Fruit fly (Drosophila melanogaster): ENCODE data around the gene Rop.

The Rop gene

dm6 chr3L:4169957-4170651 is 31.3 kb upstream of the Rop start, which contains the start of gene Ero1L (continued):
- TF ChIP-seq vnd (GFP tag; IDR thresholded peaks at IDR 0.05; ENCODE audit: partially characterized antibody) (no peak), nerfin-2 (GFP tag; IDR thresholded peaks at IDR 0.05; ENCODE audit: partially characterized antibody) (peak; percentile 48; the same call in 1 of the 2 replicates), her (GFP tag; optimal IDR thresholded peaks at IDR 0.05) (peak; percentile 27), rib (GFP tag; IDR thresholded peaks at IDR 0.05) (peak; percentile 52; the same call in 1 of the 2 replicates), CG3163 (GFP tag; optimal IDR thresholded peaks at IDR 0.05) (peak; percentile 24), CG17186 (GFP tag; optimal IDR thresholded peaks at IDR 0.05) (peak; percentile 21), kni (GFP tag; optimal IDR thresholded peaks at IDR 0.05) (peak; percentile 3), run (tag; optimal IDR thresholded peaks at IDR 0.05) (no peak), chif (GFP tag; optimal IDR thresholded peaks at IDR 0.05) (no peak), E2f2 (GFP tag; IDR thresholded peaks at IDR 0.05) (peak; percentile 98), nmo (GFP tag; optimal IDR thresholded peaks at IDR 0.05) (peak; percentile 53), CG10147 (GFP tag; optimal IDR thresholded peaks at IDR 0.05) (peak; percentile 36), Myb (GFP tag; optimal IDR thresholded peaks at IDR 0.05) (peak; percentile 93), CG14441 (GFP tag; IDR thresholded peaks at IDR 0.05) (0 out of 2 replicates have a peak, but pooled peaks have one; percentile 31), CG6272 (GFP tag; IDR thresholded peaks at IDR 0.05) (no peak), disco-r (GFP tag; optimal IDR thresholded peaks at IDR 0.05) (no peak), unpg (GFP tag; optimal IDR thresholded peaks at IDR 0.05) (peak; percentile 7), Dll (GFP tag; IDR thresholded peaks at IDR 0.05; ENCODE audit: partially characterized antibody) (peak; percentile 41; the same call in 1 of the 4 replicates), Bdp1 (GFP tag; optimal IDR thresholded peaks at IDR 0.05) (no peak), CG13424 (tag; optimal IDR thresholded peaks at IDR 0.05) (no peak), cwo (GFP tag; optimal IDR thresholded peaks at IDR 0.05) (peak; percentile 20), Blimp-1 (GFP tag; optimal IDR thresholded peaks at IDR 0.05) (peak; percentile 64), HLH3B (GFP tag; IDR thresholded peaks at IDR 0.05) (no peak), Dp (GFP tag; optimal IDR thresholded peaks at IDR 0.05) (peak; percentile 98), Rfx (GFP tag; IDR thresholded peaks at IDR 0.05) (peak; percentile 38), CoRest (tag; optimal IDR thresholded peaks at IDR 0.05) (peak; percentile 69), Adf1 (GFP tag; IDR thresholded peaks at IDR 0.05) (peak; percentile 43; the same call in 1 of the 2 replicates), CG33213 (GFP tag; optimal IDR thresholded peaks at IDR 0.05) (peak; percentile 6), Dek (tag; optimal IDR thresholded peaks at IDR 0.05) (peak; percentile 38), CG12391 (tag; optimal IDR thresholded peaks at IDR 0.05) (peak; percentile 55), CG15514 (GFP tag; optimal IDR thresholded peaks at IDR 0.05) (peak; percentile 45), CG32532 (GFP tag; IDR thresholded peaks at IDR 0.05) (peak; percentile 23; the same call in 1 of the 2 replicates), toy (GFP tag; IDR thresholded peaks at IDR 0.05) (no peak), abd-A (tag; optimal IDR thresholded peaks at IDR 0.05) (peak; percentile 67), scrt (GFP tag; optimal IDR thresholded peaks at IDR 0.05) (peak; percentile 15), Stat92E (GFP tag; optimal IDR thresholded peaks at IDR 0.05) (peak in 1 of 3 experiments; percentile 24), stwl (tag; optimal IDR thresholded peaks at IDR 0.05) (peak; percentile 65), ci (GFP tag; IDR thresholded peaks at IDR 0.05) (peak; percentile 72; the same call in 2 of the 3 replicates), CG1602 (GFP tag; optimal IDR thresholded peaks at IDR 0.05) (peak; percentile 25), cas (GFP tag; IDR thresholded peaks at IDR 0.05) (no peak), CG14710 (tag; optimal IDR thresholded peaks at IDR 0.05) (peak; percentile 73), Ets97D (GFP tag; optimal IDR thresholded peaks at IDR 0.05) (peak; percentile 29), Nf-YB (GFP tag; optimal IDR thresholded peaks at IDR 0.05) (peak; percentile 9), chm (GFP tag; IDR thresholded peaks at IDR 0.05) (0 out of 2 replicates have a peak, but pooled peaks have one; percentile 6), onecut (GFP tag; IDR thresholded peaks at IDR 0.05) (peak; percentile 26; the same call in 1 of the 2 replicates), trem (tag; optimal IDR thresholded peaks at IDR 0.05) (peak; percentile 66), dysf (GFP tag; IDR thresholded peaks at IDR 0.05) (no peak), CG8944 (GFP tag; optimal IDR thresholded peaks at IDR 0.05) (peak; percentile 12)
